Worm (Caenorhabditis elegans) whole organism, midembryonic: ENCODE results near the gene F01D5.1.

Source experiments
- flt-1 ChIP-seq: fragments of 200-800 bp; sonication (Bioruptor generic); IDR thresholded peaks from 2 replicates; pipeline ENCODE4 v1.3.6; 2022; ENCODE audit warnings: missing genetic modification characterization, missing compliant biosample characterization
- med-1 ChIP-seq: sonication (generic microtip); optimal IDR thresholded peaks from 2 replicates; lab custom pipeline; 2017; ENCODE audit warnings: missing genetic modification characterization, mild to moderate bottlenecking, missing compliant biosample characterization, antibody characterized with exemption, missing genetic modification reagents; ENCODE audit not compliant: insufficient read depth
- tab-1 ChIP-seq: fragments of 200-800 bp; sonication (Bioruptor generic); IDR thresholded peaks from 2 replicates; pipeline ENCODE4 v1.3.6; 2022; ENCODE audit warnings: missing genetic modification characterization, missing compliant biosample characterization

DNA sequence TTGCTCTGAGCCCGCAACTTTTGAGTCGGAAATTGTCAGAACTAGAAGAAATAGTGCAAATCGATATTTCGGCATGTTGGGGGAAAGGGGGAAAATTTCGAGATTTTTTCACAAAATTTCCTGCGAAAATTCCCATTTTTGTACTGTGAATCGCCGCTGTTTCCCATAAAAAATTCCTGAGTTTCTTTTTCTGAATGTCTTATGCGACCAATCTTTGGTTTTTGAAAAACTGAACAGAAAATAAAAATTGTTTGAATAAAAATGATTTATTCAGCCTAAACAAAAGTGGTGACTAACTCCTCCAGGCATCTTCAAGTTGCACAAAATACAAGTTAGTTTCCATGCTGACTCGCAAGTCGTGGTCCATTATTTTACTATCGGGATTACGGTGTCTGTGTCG, 31.1 kb downstream of the F01D5.1 start, which contains the start of gene W07G1.7:
- TF ChIP-seq flt-1 (no peak), tab-1 (GFP tag; lab: Robert Waterston, UW) (no peak), med-1 (GFP tag; lab: Kevin White, UChicago) (no peak)
